Worm (Caenorhabditis elegans) whole organism, mixed stage, embryonic: ENCODE measurements around the gene fib-1.

Experiments
- M03D4.4 ChIP-seq: sonication (generic microtip); optimal IDR thresholded peaks from 2 replicates; lab custom pipeline; 2017; ENCODE audit warnings: mild to moderate bottlenecking, missing genetic modification characterization, missing compliant biosample characterization
- bed-3 ChIP-seq: fragments of 200-800 bp; sonication (Bioruptor generic); optimal IDR thresholded peaks from 3 replicates; lab custom pipeline; 2018; ENCODE audit warnings: mild to moderate bottlenecking, missing genetic modification characterization, moderate library complexity, missing compliant biosample characterization
- blmp-1 ChIP-seq: fragments of 150-350 bp; optimal IDR thresholded peaks from 2 replicates; lab custom pipeline; 2014; ENCODE audit warnings: missing biosample characterization, missing genetic modification characterization
- ceh-39 ChIP-seq: fragments of 150-350 bp; optimal IDR thresholded peaks from 2 replicates; lab custom pipeline; 2014; ENCODE audit warnings: missing biosample characterization, missing genetic modification characterization
- ceh-43 ChIP-seq: fragments of 200-800 bp; sonication (Bioruptor generic); optimal IDR thresholded peaks from 2 replicates; lab custom pipeline; 2018; ENCODE audit warnings: mild to moderate bottlenecking, missing genetic modification characterization, moderate library complexity, missing compliant biosample characterization
- ceh-83 ChIP-seq: fragments of 200-800 bp; sonication (Bioruptor generic); optimal IDR thresholded peaks from 2 replicates; lab custom pipeline; 2018; ENCODE audit warnings: mild to moderate bottlenecking, missing genetic modification characterization, missing compliant biosample characterization
- ces-1 ChIP-seq: fragments of 150-350 bp; optimal IDR thresholded peaks from 2 replicates; lab custom pipeline; 2014; ENCODE audit warnings: missing biosample characterization, missing genetic modification reagents, missing genetic modification characterization
- cnd-1 ChIP-seq: fragments of 200-800 bp; sonication (Bioruptor generic); optimal IDR thresholded peaks from 2 replicates; lab custom pipeline; 2018; ENCODE audit warnings: mild to moderate bottlenecking, missing genetic modification characterization, missing compliant biosample characterization
- drap-1 ChIP-seq: fragments of 200-800 bp; sonication (Bioruptor generic); optimal IDR thresholded peaks from 3 replicates; lab custom pipeline; 2018; ENCODE audit warnings: mild to moderate bottlenecking, missing genetic modification characterization, missing compliant biosample characterization
- elt-1 ChIP-seq: sonication (generic microtip); optimal IDR thresholded peaks from 2 replicates; lab custom pipeline; 2017; ENCODE audit warnings: missing genetic modification characterization, mild to moderate bottlenecking, missing compliant biosample characterization, antibody characterized with exemption, moderate library complexity, borderline replicate concordance; ENCODE audit not compliant: insufficient read depth
- elt-3 ChIP-seq: fragments of 150-350 bp; optimal IDR thresholded peaks from 2 replicates; lab custom pipeline; 2014; ENCODE audit warnings: missing biosample characterization, missing genetic modification characterization
- flh-1 ChIP-seq: fragments of 200-800 bp; sonication (Bioruptor generic); optimal IDR thresholded peaks from 2 replicates; lab custom pipeline; 2018; ENCODE audit warnings: mild to moderate bottlenecking, missing genetic modification characterization, moderate library complexity, missing compliant biosample characterization
- ham-2 ChIP-seq: fragments of 200-800 bp; sonication (Bioruptor generic); optimal IDR thresholded peaks from 2 replicates; lab custom pipeline; 2018; ENCODE audit warnings: mild to moderate bottlenecking, missing genetic modification characterization, missing compliant biosample characterization
- hlh-1 ChIP-seq: fragments of 150-350 bp; optimal IDR thresholded peaks from 2 replicates; lab custom pipeline; 2014; ENCODE audit warnings: missing biosample characterization, missing genetic modification reagents, missing genetic modification characterization
- lin-13 ChIP-seq: fragments of 150-350 bp; optimal IDR thresholded peaks from 2 replicates; lab custom pipeline; 2014; ENCODE audit warnings: missing biosample characterization, missing genetic modification characterization
- lin-32 ChIP-seq: fragments of 200-800 bp; sonication (Bioruptor generic); optimal IDR thresholded peaks from 2 replicates; lab custom pipeline; 2018; ENCODE audit warnings: mild to moderate bottlenecking, missing genetic modification characterization, missing compliant biosample characterization
- lsy-2 ChIP-seq: fragments of 150-350 bp; optimal IDR thresholded peaks from 2 replicates; lab custom pipeline; 2014; ENCODE audit warnings: missing biosample characterization, missing genetic modification characterization
- mab-5 ChIP-seq: fragments of 150-350 bp; optimal IDR thresholded peaks from 2 replicates; lab custom pipeline; 2014; ENCODE audit warnings: missing biosample characterization, missing genetic modification characterization
- mep-1 ChIP-seq: fragments of 150-350 bp; optimal IDR thresholded peaks from 2 replicates; lab custom pipeline; 2017; ENCODE audit warnings: missing biosample characterization, missing genetic modification reagents, missing genetic modification characterization, inconsistent platforms
- mls-2 ChIP-seq: sonication (generic microtip); optimal IDR thresholded peaks from 2 replicates; lab custom pipeline; 2016; ENCODE audit warnings: mild to moderate bottlenecking, missing genetic modification characterization, moderate library complexity, missing compliant biosample characterization
- nhr-12 ChIP-seq: fragments of 150-350 bp; optimal IDR thresholded peaks from 2 replicates; lab custom pipeline; 2014; ENCODE audit warnings: missing biosample characterization, missing genetic modification characterization
- nhr-2 ChIP-seq: fragments of 150-350 bp; optimal IDR thresholded peaks from 2 replicates; lab custom pipeline; 2014; ENCODE audit warnings: missing biosample characterization, missing genetic modification characterization
- nhr-237 ChIP-seq: fragments of 150-350 bp; optimal IDR thresholded peaks from 2 replicates; lab custom pipeline; 2014; ENCODE audit warnings: missing biosample characterization, missing genetic modification characterization
- nhr-28 ChIP-seq: fragments of 150-350 bp; optimal IDR thresholded peaks from 2 replicates; lab custom pipeline; 2014; ENCODE audit warnings: missing biosample characterization, missing genetic modification characterization
- nhr-76 ChIP-seq: sonication (generic microtip); optimal IDR thresholded peaks from 2 replicates; lab custom pipeline; 2017; ENCODE audit warnings: missing biosample characterization, missing genetic modification characterization
- pha-4 ChIP-seq: fragments of 150-350 bp; optimal IDR thresholded peaks from 2 replicates; lab custom pipeline; 2018; ENCODE audit warnings: missing biosample characterization, missing genetic modification reagents, missing genetic modification characterization
- sem-2 ChIP-seq: fragments of 200-800 bp; sonication (Bioruptor generic); optimal IDR thresholded peaks from 2 replicates; lab custom pipeline; 2018; ENCODE audit warnings: mild to moderate bottlenecking, missing genetic modification characterization, missing compliant biosample characterization
- snpc-4 ChIP-seq: fragments of 150-350 bp; optimal IDR thresholded peaks from 2 replicates; lab custom pipeline; 2014; ENCODE audit warnings: missing biosample characterization, missing genetic modification characterization
- sptf-1 ChIP-seq: sonication (generic microtip); optimal IDR thresholded peaks from 2 replicates; lab custom pipeline; 2017; ENCODE audit warnings: mild to moderate bottlenecking, missing genetic modification characterization, moderate library complexity, missing compliant biosample characterization
- tbx-8 ChIP-seq: fragments of 200-800 bp; sonication (Bioruptor generic); optimal IDR thresholded peaks from 2 replicates; lab custom pipeline; 2018; ENCODE audit warnings: mild to moderate bottlenecking, missing genetic modification characterization, moderate library complexity, missing compliant biosample characterization
- unc-120 ChIP-seq: sonication (generic microtip); optimal IDR thresholded peaks from 2 replicates; lab custom pipeline; 2017; ENCODE audit warnings: missing genetic modification characterization, missing compliant biosample characterization; ENCODE audit not compliant: poor library complexity, severe bottlenecking
- unc-39 ChIP-seq: fragments of 150-350 bp; optimal IDR thresholded peaks from 2 replicates; lab custom pipeline; 2014; ENCODE audit warnings: missing biosample characterization, missing genetic modification characterization
- unc-62 ChIP-seq: fragments of 150-350 bp; optimal IDR thresholded peaks from 2 replicates; lab custom pipeline; 2014; ENCODE audit warnings: missing biosample characterization, missing genetic modification reagents, missing genetic modification characterization
- zip-8 ChIP-seq: fragments of 150-350 bp; optimal IDR thresholded peaks from 2 replicates; lab custom pipeline; 2014; ENCODE audit warnings: missing biosample characterization, missing genetic modification characterization
- ztf-11 ChIP-seq: fragments of 150-350 bp; optimal IDR thresholded peaks from 2 replicates; lab custom pipeline; 2014; ENCODE audit warnings: missing biosample characterization, missing genetic modification characterization

Gene fib-1

ce11 chrV:15002184-15002690, at the start of gene fib-1, which contains the start of gene mut-15:
Gene fib-1 (minus strand): TSS chrV:15002223.
Gene mut-15 (plus strand): TSS chrV:15002543.
- peak; percentile 32 for TF ChIP-seq bed-3
- TF ChIP-seq unc-39 (tag; lab: Kevin White, UChicago): no peak
- peak; percentile 96 for TF ChIP-seq ceh-39 (tag; lab: Kevin White, UChicago)
- peak; percentile 95 for TF ChIP-seq mep-1 (tag; lab: Kevin White, UChicago)
- peak; percentile 15 for TF ChIP-seq ham-2 (GFP tag; lab: Kevin White, UChicago)
- TF ChIP-seq mab-5 (tag; lab: Kevin White, UChicago): no peak
- no peak for TF ChIP-seq nhr-76 (tag; lab: Kevin White, UChicago)
- peak; percentile 40 for TF ChIP-seq cnd-1 (tag; lab: Kevin White, UChicago)
- TF ChIP-seq nhr-12: no peak
- TF ChIP-seq lin-32: no peak
- TF ChIP-seq nhr-237 (tag; lab: Kevin White, UChicago): peak; percentile 93
- TF ChIP-seq ztf-11 (tag; lab: Kevin White, UChicago): no peak
- TF ChIP-seq sem-2: no peak
- peak; percentile 37 for TF ChIP-seq nhr-2 (tag; lab: Kevin White, UChicago)
- peak; percentile 86 for TF ChIP-seq sptf-1
- peak; percentile 21 for TF ChIP-seq tbx-8 (GFP tag; lab: Kevin White, UChicago)
- TF ChIP-seq elt-1 (tag; lab: Kevin White, UChicago): no peak
- peak; percentile 4 for TF ChIP-seq unc-62 (GFP tag; lab: Kevin White, UChicago)
- TF ChIP-seq drap-1 (GFP tag; lab: Kevin White, UChicago): peak; percentile 92
- peak; percentile 51 for TF ChIP-seq ceh-83 (GFP tag; lab: Kevin White, UChicago)
- no peak for TF ChIP-seq M03D4.4 (tag; lab: Kevin White, UChicago)
- TF ChIP-seq unc-120 (tag; lab: Kevin White, UChicago): peak; percentile 94
- TF ChIP-seq lsy-2 (tag; lab: Kevin White, UChicago): peak; percentile 95
- no peak for TF ChIP-seq snpc-4 (tag; lab: Kevin White, UChicago)
- TF ChIP-seq mls-2 (tag; lab: Kevin White, UChicago): peak; percentile 80
- TF ChIP-seq pha-4: peak; percentile 83
- no peak for TF ChIP-seq blmp-1
- no peak for TF ChIP-seq ceh-43 (GFP tag; lab: Kevin White, UChicago)
- TF ChIP-seq lin-13 (tag; lab: Kevin White, UChicago): peak; percentile 93
- TF ChIP-seq ces-1: no peak
- peak; percentile 9 for TF ChIP-seq nhr-28 (tag; lab: Kevin White, UChicago)
- no peak for TF ChIP-seq hlh-1 (tag; lab: Kevin White, UChicago)
- no peak for TF ChIP-seq zip-8
- TF ChIP-seq flh-1 (GFP tag; lab: Kevin White, UChicago): no peak
- TF ChIP-seq elt-3: peak; percentile 11
- TF ChIP-seq, all 35 proteins: peak for 19

ce11 chrV:15051720-15052119, 49.7 kb upstream of the fib-1 start:
- TF ChIP-seq snpc-4 (tag; lab: Kevin White, UChicago) (no peak), lsy-2 (tag; lab: Kevin White, UChicago) (no peak), unc-39 (tag; lab: Kevin White, UChicago) (no peak)

ce11 chrV:15048107-15048506, 46.1 kb upstream of the fib-1 start, which contains the start of gene sdc-3:
Gene sdc-3 (minus strand): TSS chrV:15048207.
- TF ChIP-seq nhr-28 (tag; lab: Kevin White, UChicago): no peak
- TF ChIP-seq ceh-39 (tag; lab: Kevin White, UChicago): no peak
- TF ChIP-seq ceh-43 (GFP tag; lab: Kevin White, UChicago): no peak
- TF ChIP-seq ztf-11 (tag; lab: Kevin White, UChicago): no peak
- TF ChIP-seq nhr-76 (tag; lab: Kevin White, UChicago): no peak
- TF ChIP-seq cnd-1 (tag; lab: Kevin White, UChicago): no peak
- no peak for TF ChIP-seq mep-1 (tag; lab: Kevin White, UChicago)
- TF ChIP-seq bed-3: no peak
- no peak for TF ChIP-seq unc-39 (tag; lab: Kevin White, UChicago)
- TF ChIP-seq pha-4: no peak
- TF ChIP-seq ces-1: no peak
- TF ChIP-seq drap-1 (GFP tag; lab: Kevin White, UChicago): no peak
